Worm (Caenorhabditis elegans) whole organism, mixed stage, embryonic: ENCODE measurements around the gene rev-1.
A peak's percentile ranks its signal among the peaks of the same experiment; 100 is the strongest.

Source experiments
- M03D4.4 ChIP-seq: sonication (generic microtip); optimal IDR thresholded peaks from 2 replicates; lab custom pipeline; 2017; ENCODE audit warnings: mild to moderate bottlenecking, missing genetic modification characterization, missing compliant biosample characterization
- bed-3 ChIP-seq: fragments of 200-800 bp; sonication (Bioruptor generic); optimal IDR thresholded peaks from 3 replicates; lab custom pipeline; 2018; ENCODE audit warnings: mild to moderate bottlenecking, missing genetic modification characterization, moderate library complexity, missing compliant biosample characterization
- blmp-1 ChIP-seq: fragments of 150-350 bp; optimal IDR thresholded peaks from 2 replicates; lab custom pipeline; 2014; ENCODE audit warnings: missing biosample characterization, missing genetic modification characterization
- ceh-39 ChIP-seq: fragments of 150-350 bp; optimal IDR thresholded peaks from 2 replicates; lab custom pipeline; 2014; ENCODE audit warnings: missing biosample characterization, missing genetic modification characterization
- ceh-43 ChIP-seq: fragments of 200-800 bp; sonication (Bioruptor generic); optimal IDR thresholded peaks from 2 replicates; lab custom pipeline; 2018; ENCODE audit warnings: mild to moderate bottlenecking, missing genetic modification characterization, moderate library complexity, missing compliant biosample characterization
- ceh-83 ChIP-seq: fragments of 200-800 bp; sonication (Bioruptor generic); optimal IDR thresholded peaks from 2 replicates; lab custom pipeline; 2018; ENCODE audit warnings: mild to moderate bottlenecking, missing genetic modification characterization, missing compliant biosample characterization
- ces-1 ChIP-seq: fragments of 150-350 bp; optimal IDR thresholded peaks from 2 replicates; lab custom pipeline; 2014; ENCODE audit warnings: missing biosample characterization, missing genetic modification reagents, missing genetic modification characterization
- cnd-1 ChIP-seq: fragments of 200-800 bp; sonication (Bioruptor generic); optimal IDR thresholded peaks from 2 replicates; lab custom pipeline; 2018; ENCODE audit warnings: mild to moderate bottlenecking, missing genetic modification characterization, missing compliant biosample characterization
- drap-1 ChIP-seq: fragments of 200-800 bp; sonication (Bioruptor generic); optimal IDR thresholded peaks from 3 replicates; lab custom pipeline; 2018; ENCODE audit warnings: mild to moderate bottlenecking, missing genetic modification characterization, missing compliant biosample characterization
- elt-1 ChIP-seq: sonication (generic microtip); optimal IDR thresholded peaks from 2 replicates; lab custom pipeline; 2017; ENCODE audit warnings: missing genetic modification characterization, mild to moderate bottlenecking, missing compliant biosample characterization, antibody characterized with exemption, moderate library complexity, borderline replicate concordance; ENCODE audit not compliant: insufficient read depth
- elt-3 ChIP-seq: fragments of 150-350 bp; optimal IDR thresholded peaks from 2 replicates; lab custom pipeline; 2014; ENCODE audit warnings: missing biosample characterization, missing genetic modification characterization
- flh-1 ChIP-seq: fragments of 200-800 bp; sonication (Bioruptor generic); optimal IDR thresholded peaks from 2 replicates; lab custom pipeline; 2018; ENCODE audit warnings: mild to moderate bottlenecking, missing genetic modification characterization, moderate library complexity, missing compliant biosample characterization
- ham-2 ChIP-seq: fragments of 200-800 bp; sonication (Bioruptor generic); optimal IDR thresholded peaks from 2 replicates; lab custom pipeline; 2018; ENCODE audit warnings: mild to moderate bottlenecking, missing genetic modification characterization, missing compliant biosample characterization
- hlh-1 ChIP-seq: fragments of 150-350 bp; optimal IDR thresholded peaks from 2 replicates; lab custom pipeline; 2014; ENCODE audit warnings: missing biosample characterization, missing genetic modification reagents, missing genetic modification characterization
- lin-13 ChIP-seq: fragments of 150-350 bp; optimal IDR thresholded peaks from 2 replicates; lab custom pipeline; 2014; ENCODE audit warnings: missing biosample characterization, missing genetic modification characterization
- lin-32 ChIP-seq: fragments of 200-800 bp; sonication (Bioruptor generic); optimal IDR thresholded peaks from 2 replicates; lab custom pipeline; 2018; ENCODE audit warnings: mild to moderate bottlenecking, missing genetic modification characterization, missing compliant biosample characterization
- lsy-2 ChIP-seq: fragments of 150-350 bp; optimal IDR thresholded peaks from 2 replicates; lab custom pipeline; 2014; ENCODE audit warnings: missing biosample characterization, missing genetic modification characterization
- mab-5 ChIP-seq: fragments of 150-350 bp; optimal IDR thresholded peaks from 2 replicates; lab custom pipeline; 2014; ENCODE audit warnings: missing biosample characterization, missing genetic modification characterization
- mep-1 ChIP-seq: fragments of 150-350 bp; optimal IDR thresholded peaks from 2 replicates; lab custom pipeline; 2017; ENCODE audit warnings: missing biosample characterization, missing genetic modification reagents, missing genetic modification characterization, inconsistent platforms
- mls-2 ChIP-seq: sonication (generic microtip); optimal IDR thresholded peaks from 2 replicates; lab custom pipeline; 2016; ENCODE audit warnings: mild to moderate bottlenecking, missing genetic modification characterization, moderate library complexity, missing compliant biosample characterization
- nhr-12 ChIP-seq: fragments of 150-350 bp; optimal IDR thresholded peaks from 2 replicates; lab custom pipeline; 2014; ENCODE audit warnings: missing biosample characterization, missing genetic modification characterization
- nhr-2 ChIP-seq: fragments of 150-350 bp; optimal IDR thresholded peaks from 2 replicates; lab custom pipeline; 2014; ENCODE audit warnings: missing biosample characterization, missing genetic modification characterization
- nhr-237 ChIP-seq: fragments of 150-350 bp; optimal IDR thresholded peaks from 2 replicates; lab custom pipeline; 2014; ENCODE audit warnings: missing biosample characterization, missing genetic modification characterization
- nhr-28 ChIP-seq: fragments of 150-350 bp; optimal IDR thresholded peaks from 2 replicates; lab custom pipeline; 2014; ENCODE audit warnings: missing biosample characterization, missing genetic modification characterization
- nhr-76 ChIP-seq: sonication (generic microtip); optimal IDR thresholded peaks from 2 replicates; lab custom pipeline; 2017; ENCODE audit warnings: missing biosample characterization, missing genetic modification characterization
- pha-4 ChIP-seq: fragments of 150-350 bp; optimal IDR thresholded peaks from 2 replicates; lab custom pipeline; 2018; ENCODE audit warnings: missing biosample characterization, missing genetic modification reagents, missing genetic modification characterization
- sem-2 ChIP-seq: fragments of 200-800 bp; sonication (Bioruptor generic); optimal IDR thresholded peaks from 2 replicates; lab custom pipeline; 2018; ENCODE audit warnings: mild to moderate bottlenecking, missing genetic modification characterization, missing compliant biosample characterization
- snpc-4 ChIP-seq: fragments of 150-350 bp; optimal IDR thresholded peaks from 2 replicates; lab custom pipeline; 2014; ENCODE audit warnings: missing biosample characterization, missing genetic modification characterization
- sptf-1 ChIP-seq: sonication (generic microtip); optimal IDR thresholded peaks from 2 replicates; lab custom pipeline; 2017; ENCODE audit warnings: mild to moderate bottlenecking, missing genetic modification characterization, moderate library complexity, missing compliant biosample characterization
- tbx-8 ChIP-seq: fragments of 200-800 bp; sonication (Bioruptor generic); optimal IDR thresholded peaks from 2 replicates; lab custom pipeline; 2018; ENCODE audit warnings: mild to moderate bottlenecking, missing genetic modification characterization, moderate library complexity, missing compliant biosample characterization
- unc-120 ChIP-seq: sonication (generic microtip); optimal IDR thresholded peaks from 2 replicates; lab custom pipeline; 2017; ENCODE audit warnings: missing genetic modification characterization, missing compliant biosample characterization; ENCODE audit not compliant: poor library complexity, severe bottlenecking
- unc-39 ChIP-seq: fragments of 150-350 bp; optimal IDR thresholded peaks from 2 replicates; lab custom pipeline; 2014; ENCODE audit warnings: missing biosample characterization, missing genetic modification characterization
- unc-62 ChIP-seq: fragments of 150-350 bp; optimal IDR thresholded peaks from 2 replicates; lab custom pipeline; 2014; ENCODE audit warnings: missing biosample characterization, missing genetic modification reagents, missing genetic modification characterization
- zip-8 ChIP-seq: fragments of 150-350 bp; optimal IDR thresholded peaks from 2 replicates; lab custom pipeline; 2014; ENCODE audit warnings: missing biosample characterization, missing genetic modification characterization
- ztf-11 ChIP-seq: fragments of 150-350 bp; optimal IDR thresholded peaks from 2 replicates; lab custom pipeline; 2014; ENCODE audit warnings: missing biosample characterization, missing genetic modification characterization

Gene rev-1

ce11 chrII:7935622-7936021 lies 35.2 kb downstream of the rev-1 start:
- TF ChIP-seq hlh-1 (tag; lab: Kevin White, UChicago) (peak; percentile 97), tbx-8 (no peak), cnd-1 (tag; lab: Kevin White, UChicago) (no peak), unc-62 (GFP tag; lab: Kevin White, UChicago) (peak; percentile 7), elt-3 (tag; lab: Kevin White, UChicago) (no peak), blmp-1 (tag; lab: Kevin White, UChicago) (no peak), unc-120 (tag; lab: Kevin White, UChicago) (peak; percentile 23), sem-2 (GFP tag; lab: Kevin White, UChicago) (no peak), snpc-4 (tag; lab: Kevin White, UChicago) (no peak), ham-2 (GFP tag; lab: Kevin White, UChicago) (no peak)

- TF ChIP-seq nhr-12 (tag; lab: Kevin White, UChicago), result no peak
- TF ChIP-seq mab-5 (tag; lab: Kevin White, UChicago), result no peak
- TF ChIP-seq elt-1 (tag; lab: Kevin White, UChicago), result no peak
- no peak for TF ChIP-seq ceh-43 (GFP tag; lab: Kevin White, UChicago)
- TF ChIP-seq, all 35 proteins: peak for 0
Observed at ce11 chrII:7938078-7938477, 37.7 kb downstream of the rev-1 start, which contains the start of gene ZK669.2. Gene ZK669.2 (minus strand): TSS chrII:7938178.

- TF ChIP-seq nhr-237 (tag; lab: Kevin White, UChicago) (no peak), flh-1 (GFP tag; lab: Kevin White, UChicago) (no peak), mab-5 (tag; lab: Kevin White, UChicago) (no peak), hlh-1 (tag; lab: Kevin White, UChicago) (no peak), unc-39 (no peak), lsy-2 (no peak), lin-13 (tag; lab: Kevin White, UChicago) (no peak), lin-32 (GFP tag; lab: Kevin White, UChicago) (no peak), elt-1 (tag; lab: Kevin White, UChicago) (no peak), sptf-1 (no peak), ces-1 (GFP tag; lab: Kevin White, UChicago) (no peak), bed-3 (GFP tag; lab: Kevin White, UChicago) (no peak), M03D4.4 (tag; lab: Kevin White, UChicago) (no peak), mep-1 (tag; lab: Kevin White, UChicago) (no peak), ztf-11 (tag; lab: Kevin White, UChicago) (no peak)
Observed at ce11 chrII:7940848-7941247, 40.4 kb downstream of the rev-1 start, which contains the start of gene ZK669.3. Gene ZK669.3 (plus strand): TSS chrII:7941148.

ce11 chrII:7944333-7944744 lies 43.9 kb downstream of the rev-1 start:
- TF ChIP-seq unc-39, result no peak
- no peak for TF ChIP-seq mab-5 (tag; lab: Kevin White, UChicago)
- no peak for TF ChIP-seq nhr-2 (tag; lab: Kevin White, UChicago)
- TF ChIP-seq nhr-28, result no peak
- no peak for TF ChIP-seq ham-2 (GFP tag; lab: Kevin White, UChicago)
- TF ChIP-seq lin-32 (GFP tag; lab: Kevin White, UChicago), result no peak
- no peak for TF ChIP-seq nhr-237 (tag; lab: Kevin White, UChicago)
- no peak for TF ChIP-seq sem-2 (GFP tag; lab: Kevin White, UChicago)
- no peak for TF ChIP-seq lin-13 (tag; lab: Kevin White, UChicago)
- no peak for TF ChIP-seq nhr-76 (tag; lab: Kevin White, UChicago)
- TF ChIP-seq M03D4.4 (tag; lab: Kevin White, UChicago), result no peak
- TF ChIP-seq elt-3 (tag; lab: Kevin White, UChicago), result no peak
- no peak for TF ChIP-seq mls-2 (tag; lab: Kevin White, UChicago)
- TF ChIP-seq nhr-12 (tag; lab: Kevin White, UChicago), result no peak
- TF ChIP-seq, all 35 proteins: peak for 0

- TF ChIP-seq elt-3 (tag; lab: Kevin White, UChicago) (no peak), unc-120 (tag; lab: Kevin White, UChicago) (no peak), flh-1 (GFP tag; lab: Kevin White, UChicago) (no peak), pha-4 (tag; lab: Kevin White, UChicago) (peak; percentile 71), mls-2 (tag; lab: Kevin White, UChicago) (no peak), ces-1 (GFP tag; lab: Kevin White, UChicago) (peak; percentile 38), nhr-12 (tag; lab: Kevin White, UChicago) (no peak), drap-1 (no peak), sem-2 (GFP tag; lab: Kevin White, UChicago) (no peak), unc-39 (no peak), tbx-8 (no peak), snpc-4 (tag; lab: Kevin White, UChicago) (no peak), cnd-1 (tag; lab: Kevin White, UChicago) (no peak), nhr-237 (tag; lab: Kevin White, UChicago) (peak; percentile 64), lin-32 (GFP tag; lab: Kevin White, UChicago) (no peak), lin-13 (tag; lab: Kevin White, UChicago) (peak; percentile 45), hlh-1 (tag; lab: Kevin White, UChicago) (peak; percentile 51), unc-62 (GFP tag; lab: Kevin White, UChicago) (peak; percentile 3), mab-5 (tag; lab: Kevin White, UChicago) (no peak), bed-3 (GFP tag; lab: Kevin White, UChicago) (no peak), mep-1 (tag; lab: Kevin White, UChicago) (peak; percentile 65), lsy-2 (peak; percentile 74), ceh-39 (tag; lab: Kevin White, UChicago) (no peak), ham-2 (GFP tag; lab: Kevin White, UChicago) (no peak), nhr-28 (no peak), zip-8 (tag; lab: Kevin White, UChicago) (no peak), M03D4.4 (tag; lab: Kevin White, UChicago) (no peak), ceh-83 (no peak), nhr-76 (tag; lab: Kevin White, UChicago) (no peak), nhr-2 (tag; lab: Kevin White, UChicago) (no peak), sptf-1 (no peak), ceh-43 (GFP tag; lab: Kevin White, UChicago) (no peak), elt-1 (tag; lab: Kevin White, UChicago) (no peak)
Observed at ce11 chrII:7945168-7945567, 44.7 kb downstream of the rev-1 start, which contains the start of gene dbt-1. Gene dbt-1 (minus strand): TSS chrII:7945206.
